Fruit fly (Drosophila melanogaster) Kc167 (cell line): ENCODE data around the gene Phf7.

Experiments
- Sin3A ChIP-seq: fragments of >200 bp; optimal IDR thresholded peaks from 2 replicates; lab custom pipeline; 2018; ENCODE audit warnings: missing external identifiers
- psq ChIP-seq: fragments of >200 bp; optimal IDR thresholded peaks from 2 replicates; lab custom pipeline; 2017; ENCODE audit warnings: missing external identifiers
- ttk ChIP-seq: sonication (Bioruptor generic); optimal IDR thresholded peaks from 2 replicates; lab custom pipeline; 2017; ENCODE audit warnings: missing external identifiers

DNA sequence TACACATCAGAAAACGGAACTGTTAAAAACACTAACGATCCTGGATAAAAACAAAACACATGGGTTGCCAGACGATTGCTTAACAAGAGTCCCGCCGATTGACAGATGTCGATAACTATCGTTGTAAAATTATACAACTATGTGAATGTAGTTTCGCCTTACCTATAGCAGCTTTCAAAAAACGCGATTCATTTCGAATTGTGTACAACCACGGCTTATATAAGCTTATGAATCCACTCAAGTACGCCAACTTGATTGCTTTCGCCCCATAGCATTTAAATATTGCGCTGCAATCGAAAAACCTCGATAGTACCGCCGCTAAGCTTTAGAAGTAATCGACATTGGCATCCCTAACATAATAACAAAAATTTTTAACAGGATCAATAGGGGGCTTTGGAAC lies 4.3 kb upstream of the Phf7 start, which contains the start of the genes CG9581 and CG9578:
- TF ChIP-seq Sin3A (lab: Kevin White, UChicago): no peak
- TF ChIP-seq ttk (lab: Kevin White, UChicago): no peak
- no peak for TF ChIP-seq psq (lab: Kevin White, UChicago)
